Worm (Caenorhabditis elegans) whole organism, early embryonic: ENCODE measurements around the gene alh-7.

ENCODE experiments used
- B0310.2 ChIP-seq: sonication (generic microtip); optimal IDR thresholded peaks from 2 replicates; lab custom pipeline; 2016; ENCODE audit warnings: mild to moderate bottlenecking, missing genetic modification characterization, missing compliant biosample characterization
- F13C5.2 ChIP-seq: sonication (generic microtip); optimal IDR thresholded peaks from 2 replicates; lab custom pipeline; 2017; ENCODE audit warnings: mild to moderate bottlenecking, missing genetic modification characterization, inconsistent platforms, missing compliant biosample characterization
- ama-1 ChIP-seq: fragments of 150-350 bp; optimal IDR thresholded peaks from 2 replicates; lab custom pipeline; 2014
- ceh-13 ChIP-seq: fragments of 200-800 bp; sonication (Bioruptor generic); optimal IDR thresholded peaks from 2 replicates; lab custom pipeline; 2018; ENCODE audit warnings: mild to moderate bottlenecking, missing genetic modification characterization, missing compliant biosample characterization
- ets-7 ChIP-seq: sonication (generic microtip); optimal IDR thresholded peaks from 2 replicates; lab custom pipeline; 2016; ENCODE audit warnings: missing genotype, missing genetic modification characterization, missing compliant biosample characterization
- flt-1 ChIP-seq: fragments of 200-800 bp; sonication (Bioruptor generic); IDR thresholded peaks from 2 replicates; pipeline ENCODE4 v1.3.6; 2022; ENCODE audit warnings: missing genetic modification characterization, missing compliant biosample characterization
- hmbx-1 ChIP-seq: sonication (generic microtip); optimal IDR thresholded peaks from 2 replicates; lab custom pipeline; 2016; ENCODE audit warnings: mild to moderate bottlenecking, missing genetic modification characterization, missing compliant biosample characterization
- hmg-4 ChIP-seq: fragments of 200-800 bp; sonication (Bioruptor generic); optimal IDR thresholded peaks from 2 replicates; lab custom pipeline; 2018; ENCODE audit warnings: mild to moderate bottlenecking, missing genetic modification characterization, missing compliant biosample characterization
- hnd-1 ChIP-seq: sonication (generic microtip); optimal IDR thresholded peaks from 2 replicates; lab custom pipeline; 2016; ENCODE audit warnings: missing genetic modification characterization, missing compliant biosample characterization
- pes-1 ChIP-seq: fragments of 200-800 bp; sonication (Bioruptor generic); IDR thresholded peaks from 2 replicates; pipeline ENCODE4 v1.3.6; 2022; ENCODE audit warnings: missing genetic modification reagents, missing genetic modification characterization, missing compliant biosample characterization
- scrt-1 ChIP-seq: fragments of 200-800 bp; sonication (Bioruptor generic); IDR thresholded peaks from 2 replicates; pipeline ENCODE4 v1.3.6; 2022; ENCODE audit warnings: missing genetic modification characterization, missing compliant biosample characterization
- tbx-11 ChIP-seq: fragments of 200-800 bp; sonication (Bioruptor generic); IDR thresholded peaks from 2 replicates; pipeline ENCODE4 v1.3.6; 2022; ENCODE audit warnings: missing genetic modification characterization, missing compliant biosample characterization
- tbx-37 ChIP-seq: fragments of 200-800 bp; sonication (Bioruptor generic); conservative IDR thresholded peaks from 2 replicates; pipeline ENCODE4 v1.3.6; 2022; ENCODE audit warnings: missing genetic modification reagents, missing genetic modification characterization, missing compliant biosample characterization

DNA sequence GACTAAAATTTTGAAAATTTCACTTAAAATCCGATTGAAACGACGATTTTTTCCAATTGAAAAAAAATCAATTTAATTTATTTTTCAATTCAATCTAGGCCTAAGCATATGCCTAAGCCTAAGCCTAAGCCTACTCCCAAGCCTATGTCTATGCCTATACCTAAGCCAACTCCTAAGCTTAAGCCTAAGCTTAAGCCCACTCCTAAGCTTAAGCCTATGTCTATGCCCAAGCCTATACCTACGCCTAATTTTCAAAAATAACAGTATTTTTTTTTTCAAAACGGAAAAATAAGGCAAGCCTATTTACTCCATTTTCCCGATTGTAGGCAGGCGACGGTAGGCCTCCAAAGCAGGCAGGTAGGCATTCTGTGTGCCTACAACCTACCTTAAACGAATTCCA, 47.3 kb downstream of the alh-7 start:
- no peak for TF ChIP-seq flt-1
- no peak for TF ChIP-seq hmg-4 (GFP tag; lab: Kevin White, UChicago)
- TF ChIP-seq tbx-11 (GFP tag; lab: Robert Waterston, UW) = no peak
- no peak for TF ChIP-seq tbx-37 (GFP tag; lab: Robert Waterston, UW)
- TF ChIP-seq ama-1 = no peak
- no peak for TF ChIP-seq ceh-13 (GFP tag; lab: Kevin White, UChicago)
- TF ChIP-seq B0310.2 (tag; lab: Kevin White, UChicago) = no peak
- TF ChIP-seq scrt-1 (GFP tag; lab: Robert Waterston, UW) = no peak
- no peak for TF ChIP-seq F13C5.2 (tag; lab: Kevin White, UChicago)
- TF ChIP-seq hnd-1 (tag; lab: Kevin White, UChicago) = no peak
- no peak for TF ChIP-seq ets-7
- no peak for TF ChIP-seq pes-1 (GFP tag; lab: Robert Waterston, UW)
- no peak for TF ChIP-seq hmbx-1 (tag; lab: Kevin White, UChicago)
